Fruit fly (Drosophila melanogaster) whole organism, embryonic: Measurements from ENCODE around the gene Hel25E.

Experiments
- ATbp ChIP-seq: fragments of 200-800 bp; sonication (Bioruptor generic); optimal IDR thresholded peaks from 2 replicates; lab custom pipeline; 2017; ENCODE audit warnings: missing biosample characterization, mild to moderate bottlenecking, missing genetic modification characterization, missing genetic modification reagents
- B-H1 ChIP-seq: fragments of 200-800 bp; sonication (Bioruptor generic); IDR thresholded peaks from 3 replicates; pipeline ENCODE4 v1.3.6; 2022; ENCODE audit warnings: missing biosample characterization, missing genetic modification characterization
- Bgb ChIP-seq: fragments of 200-800 bp; sonication (Bioruptor generic); IDR thresholded peaks from 2 replicates; pipeline ENCODE4 v1.3.6; 2022; ENCODE audit warnings: missing biosample characterization, missing genetic modification characterization; ENCODE audit not compliant: partially characterized antibody
- CG10654 ChIP-seq: fragments of 200-800 bp; sonication (Bioruptor generic); optimal IDR thresholded peaks from 2 replicates; lab custom pipeline; 2016; ENCODE audit warnings: missing biosample characterization, missing genetic modification characterization
- CG11723 ChIP-seq: fragments of 200-800 bp; sonication (Bioruptor generic); optimal IDR thresholded peaks from 2 replicates; lab custom pipeline; 2017; ENCODE audit warnings: missing biosample characterization, mild to moderate bottlenecking, missing genetic modification characterization
- CG12769 ChIP-seq: fragments of 200-800 bp; sonication (Bioruptor generic); optimal IDR thresholded peaks from 2 replicates; lab custom pipeline; 2019; ENCODE audit warnings: missing biosample characterization, mild to moderate bottlenecking, missing genetic modification characterization, moderate library complexity
- CG13624 ChIP-seq: fragments of 200-800 bp; sonication (Bioruptor generic); optimal IDR thresholded peaks from 2 replicates; lab custom pipeline; 2016; ENCODE audit warnings: missing biosample characterization, missing genetic modification characterization
- CG14050 ChIP-seq: fragments of 200-800 bp; sonication (Bioruptor generic); IDR thresholded peaks from 3 replicates; pipeline ENCODE4 v1.3.6; 2022; ENCODE audit warnings: missing biosample characterization, missing genetic modification characterization
- CG15011 ChIP-seq: fragments of 200-800 bp; sonication (Bioruptor generic); optimal IDR thresholded peaks from 3 replicates; lab custom pipeline; 2018; ENCODE audit warnings: missing biosample characterization, mild to moderate bottlenecking, missing genetic modification characterization
- CG2116 ChIP-seq: fragments of 200-800 bp; sonication (Bioruptor generic); optimal IDR thresholded peaks from 3 replicates; lab custom pipeline; 2018; ENCODE audit warnings: missing biosample characterization, mild to moderate bottlenecking, missing genetic modification characterization
- CG32532 ChIP-seq: fragments of 200-800 bp; sonication (Bioruptor generic); IDR thresholded peaks from 2 replicates; pipeline ENCODE4 v1.3.6; 2022; ENCODE audit warnings: missing biosample characterization, missing genetic modification characterization
- CG3847 ChIP-seq: fragments of 200-800 bp; sonication (Bioruptor generic); IDR thresholded peaks from 2 replicates; pipeline ENCODE4 v1.3.6; 2022; ENCODE audit warnings: missing biosample characterization, missing genetic modification characterization
- CG4328 ChIP-seq: fragments of 200-800 bp; sonication (Bioruptor generic); optimal IDR thresholded peaks from 3 replicates; lab custom pipeline; 2017; ENCODE audit warnings: missing biosample characterization, missing genetic modification reagents, missing genetic modification characterization
- CG6791 ChIP-seq: fragments of 200-800 bp; sonication (Bioruptor generic); IDR thresholded peaks from 3 replicates; pipeline ENCODE4 v1.3.6; 2022; ENCODE audit warnings: missing biosample characterization, missing genetic modification characterization; ENCODE audit not compliant: partially characterized antibody
- CG7786 ChIP-seq: fragments of 200-800 bp; sonication (Bioruptor generic); optimal IDR thresholded peaks from 2 replicates; lab custom pipeline; 2016; ENCODE audit warnings: missing biosample characterization, missing genetic modification characterization
- CG8924 ChIP-seq: fragments of 200-800 bp; optimal IDR thresholded peaks from 3 replicates; lab custom pipeline; 2019; ENCODE audit warnings: missing biosample characterization, mild to moderate bottlenecking, missing genetic modification characterization, moderate library complexity
- CTCF ChIP-seq: fragments of 200-800 bp; sonication (Bioruptor generic); optimal IDR thresholded peaks from 2 replicates; lab custom pipeline; 2017; ENCODE audit warnings: missing biosample characterization, mild to moderate bottlenecking, missing genetic modification characterization, moderate library complexity
- Chrac-16 ChIP-seq: fragments of 200-800 bp; sonication (Bioruptor generic); optimal IDR thresholded peaks from 3 replicates; lab custom pipeline; 2016; ENCODE audit warnings: missing biosample characterization, missing genetic modification characterization
- H15 ChIP-seq: fragments of 200-800 bp; sonication (Bioruptor generic); IDR thresholded peaks from 3 replicates; pipeline ENCODE4 v1.3.6; 2022; ENCODE audit warnings: missing biosample characterization, missing genetic modification characterization
- HmgZ ChIP-seq: fragments of 200-800 bp; sonication (Bioruptor generic); optimal IDR thresholded peaks from 2 replicates; lab custom pipeline; 2018; ENCODE audit warnings: missing biosample characterization, mild to moderate bottlenecking, missing genetic modification characterization
- Med ChIP-seq: fragments of 200-800 bp; sonication (Bioruptor generic); peaks from one replicate; lab custom pipeline; 2016; ENCODE audit warnings: missing biosample characterization, missing genetic modification characterization, mild to moderate bottlenecking, inconsistent platforms, moderate library complexity
- Mrtf ChIP-seq: fragments of 200-800 bp; sonication (Bioruptor generic); IDR thresholded peaks from 3 replicates; pipeline ENCODE4 v1.3.6; 2022; ENCODE audit warnings: missing biosample characterization, missing genetic modification characterization
- NC2α ChIP-seq: fragments of 200-800 bp; sonication (Bioruptor generic); optimal IDR thresholded peaks from 2 replicates; lab custom pipeline; 2016; ENCODE audit warnings: missing biosample characterization, missing genetic modification characterization
- Nf-YA ChIP-seq: fragments of 200-800 bp; sonication (Bioruptor generic); IDR thresholded peaks from 2 replicates; pipeline ENCODE4 v1.3.6; 2022; ENCODE audit warnings: missing biosample characterization, missing genetic modification characterization
- Nf-YB ChIP-seq: fragments of 200-800 bp; sonication (Bioruptor generic); optimal IDR thresholded peaks from 3 replicates; lab custom pipeline; 2019; ENCODE audit warnings: missing biosample characterization, mild to moderate bottlenecking, missing genetic modification characterization, moderate library complexity
- Oaz ChIP-seq: fragments of 200-800 bp; sonication (Bioruptor generic); IDR thresholded peaks from 2 replicates; pipeline ENCODE4 v1.3.6; 2022; ENCODE audit warnings: missing biosample characterization, missing genetic modification characterization
- Optix ChIP-seq: fragments of 200-800 bp; sonication (Bioruptor generic); IDR thresholded peaks from 3 replicates; pipeline ENCODE4 v1.3.6; 2022; ENCODE audit warnings: missing biosample characterization, missing genetic modification characterization
- Side ChIP-seq: fragments of 200-800 bp; sonication (Bioruptor generic); optimal IDR thresholded peaks from 2 replicates; lab custom pipeline; 2016; ENCODE audit warnings: missing biosample characterization, missing genetic modification characterization
- az2 ChIP-seq: fragments of 200-800 bp; sonication (Bioruptor generic); optimal IDR thresholded peaks from 3 replicates; lab custom pipeline; 2016; ENCODE audit warnings: missing biosample characterization, missing genetic modification characterization
- bab2 ChIP-seq: fragments of 200-800 bp; sonication (Bioruptor generic); optimal IDR thresholded peaks from 2 replicates; lab custom pipeline; 2016; ENCODE audit warnings: missing biosample characterization, missing genetic modification characterization
- cas ChIP-seq: fragments of 200-800 bp; sonication (Bioruptor generic); IDR thresholded peaks from 2 replicates; pipeline ENCODE4 v1.3.6; 2022; ENCODE audit warnings: missing biosample characterization, missing genetic modification characterization
- cwo ChIP-seq: fragments of 200-800 bp; sonication (Bioruptor generic); optimal IDR thresholded peaks from 3 replicates; lab custom pipeline; 2017; ENCODE audit warnings: missing biosample characterization, missing genetic modification characterization, mild to moderate bottlenecking, moderate library complexity, missing genetic modification reagents
- danr ChIP-seq: fragments of 200-800 bp; sonication (Bioruptor generic); IDR thresholded peaks from 2 replicates; pipeline ENCODE4 v1.3.6; 2022; ENCODE audit warnings: missing biosample characterization, missing genetic modification characterization
- gro ChIP-seq: fragments of 200-800 bp; sonication (Bioruptor generic); optimal IDR thresholded peaks from 2 replicates; lab custom pipeline; 2016; ENCODE audit warnings: missing biosample characterization, missing genetic modification characterization
- gt ChIP-seq: fragments of 200-800 bp; sonication (Bioruptor generic); IDR thresholded peaks from 2 replicates; pipeline ENCODE4 v1.3.6; 2022; ENCODE audit warnings: missing biosample characterization, missing genetic modification characterization
- kay ChIP-seq: fragments of 200-800 bp; sonication (Bioruptor generic); optimal IDR thresholded peaks from 2 replicates; lab custom pipeline; 2016; ENCODE audit warnings: missing biosample characterization, missing genetic modification characterization
- kni ChIP-seq: fragments of 200-800 bp; sonication (Bioruptor generic); optimal IDR thresholded peaks from 3 replicates; lab custom pipeline; 2017; ENCODE audit warnings: mild to moderate bottlenecking, missing biosample characterization, missing genetic modification reagents, missing genetic modification characterization
- p53 ChIP-seq: fragments of 200-800 bp; sonication (Bioruptor generic); optimal IDR thresholded peaks from 2 replicates; lab custom pipeline; 2016; ENCODE audit warnings: missing biosample characterization, missing genetic modification characterization
- peb ChIP-seq: fragments of 200-800 bp; sonication (Bioruptor generic); IDR thresholded peaks from 2 replicates; pipeline ENCODE4 v1.3.6; 2022; ENCODE audit warnings: missing biosample characterization, missing genetic modification characterization
- pum ChIP-seq: fragments of 200-800 bp; sonication (Bioruptor generic); optimal IDR thresholded peaks from 2 replicates; lab custom pipeline; 2016; ENCODE audit warnings: missing biosample characterization, missing genetic modification characterization
- stc ChIP-seq: fragments of 200-800 bp; sonication (Bioruptor generic); IDR thresholded peaks from 2 replicates; pipeline ENCODE4 v1.3.6; 2022; ENCODE audit warnings: missing biosample characterization, missing genetic modification characterization
- tna ChIP-seq: fragments of 200-800 bp; sonication (Bioruptor generic); IDR thresholded peaks from 2 replicates; pipeline ENCODE4 v1.3.6; 2022; ENCODE audit warnings: missing biosample characterization, missing genetic modification characterization; ENCODE audit not compliant: partially characterized antibody
- wor ChIP-seq: fragments of 200-800 bp; sonication (Bioruptor generic); IDR thresholded peaks from 2 replicates; pipeline ENCODE4 v1.3.6; 2022; ENCODE audit warnings: missing biosample characterization, missing genetic modification characterization
- yki ChIP-seq: fragments of >200 bp; optimal IDR thresholded peaks from 3 replicates; lab custom pipeline; 2018
- zen ChIP-seq: fragments of 200-800 bp; sonication (Bioruptor generic); optimal IDR thresholded peaks from 3 replicates; lab custom pipeline; 2018; ENCODE audit warnings: missing biosample characterization, mild to moderate bottlenecking, missing genetic modification characterization, moderate library complexity

Gene Hel25E

DNA sequence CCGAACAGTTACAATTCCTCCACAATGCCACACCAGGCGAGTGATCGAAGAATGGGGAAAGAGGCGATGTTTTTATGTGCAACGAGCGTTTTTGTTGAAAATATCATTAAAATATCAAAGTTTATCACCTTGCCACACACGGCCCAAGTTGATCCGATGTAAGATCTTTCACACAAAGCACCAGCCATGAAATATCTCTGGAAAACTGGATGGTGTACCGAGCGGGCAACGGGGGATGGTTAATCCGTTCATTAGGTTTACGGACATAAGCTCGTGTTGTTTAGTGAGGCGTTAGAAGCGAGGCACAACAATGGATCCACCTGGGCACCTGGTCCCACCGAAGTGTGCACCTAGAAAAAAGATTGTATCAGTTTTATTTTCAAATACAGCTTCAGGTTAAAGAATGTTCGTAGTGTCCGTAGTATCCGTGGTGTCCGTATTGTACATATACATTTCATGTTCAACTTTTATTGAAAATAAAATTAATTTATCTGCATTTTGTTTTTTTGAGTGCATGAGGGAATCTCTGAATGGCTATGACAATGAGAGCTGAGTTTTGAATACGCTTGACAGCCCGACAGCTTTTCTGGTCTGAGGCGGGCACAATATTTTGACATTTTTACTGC lies 45.5 kb downstream of the Hel25E start (continued):
- TF ChIP-seq ATbp (GFP tag; lab: Kevin White, UChicago) (peak; percentile 52), CG32532 (peak; percentile 63), CG15011 (GFP tag; lab: Kevin White, UChicago) (no peak), p53 (no peak), CG6791 (no peak), Nf-YA (no peak), tna (GFP tag; lab: Robert Waterston, UW) (no peak), gro (GFP tag; lab: Kevin White, UChicago) (peak; percentile 14), CG11723 (peak; percentile 11), stc (no peak), pum (GFP tag; lab: Kevin White, UChicago) (peak; percentile 29), Bgb (GFP tag; lab: Robert Waterston, UW) (no peak), zen (tag; lab: Kevin White, UChicago) (peak; percentile 31), yki (no peak), CG12769 (tag; lab: Kevin White, UChicago) (peak; percentile 66), CG10654 (GFP tag; lab: Kevin White, UChicago) (no peak), HmgZ (tag; lab: Kevin White, UChicago) (peak; percentile 12), CG7786 (GFP tag; lab: Kevin White, UChicago) (peak; percentile 37), Optix (GFP tag; lab: Robert Waterston, UW) (peak; percentile 45; the same call in 1 of the 3 replicates), CG4328 (no peak), CG3847 (GFP tag; lab: Robert Waterston, UW) (peak; percentile 61), CG14050 (GFP tag; lab: Robert Waterston, UW) (no peak), kni (no peak), Side (peak; percentile 32), CG13624 (GFP tag; lab: Kevin White, UChicago) (peak; percentile 44), B-H1 (GFP tag; lab: Robert Waterston, UW) (no peak), CG2116 (GFP tag; lab: Kevin White, UChicago) (no peak), NC2α (GFP tag; lab: Kevin White, UChicago) (no peak), peb (GFP tag; lab: Robert Waterston, UW) (no peak), az2 (GFP tag; lab: Kevin White, UChicago) (peak; percentile 57), Med (peak; percentile 87), wor (GFP tag; lab: Robert Waterston, UW) (peak; percentile 38; the same call in 1 of the 2 replicates), kay (no peak), gt (GFP tag; lab: Robert Waterston, UW) (peak; percentile 43; the same call in 1 of the 2 replicates), Chrac-16 (peak; percentile 39), CG8924 (tag; lab: Kevin White, UChicago) (peak; percentile 66), Mrtf (0 out of 3 replicates have a peak, but pooled peaks have one; percentile 56), CTCF (GFP tag; lab: Kevin White, UChicago) (no peak), cas (GFP tag; lab: Robert Waterston, UW) (0 out of 2 replicates have a peak, but pooled peaks have one; percentile 21), H15 (peak; percentile 37; the same call in 1 of the 3 replicates), cwo (GFP tag; lab: Kevin White, UChicago) (peak; percentile 15), Nf-YB (GFP tag; lab: Kevin White, UChicago) (peak; percentile 44), danr (GFP tag; lab: Robert Waterston, UW) (no peak), Oaz (peak; percentile 34; the same call in 1 of the 2 replicates), bab2 (peak; percentile 49)
- TF ChIP-seq, all 482 proteins: peak for 255
